Fruit fly (Drosophila melanogaster): ENCODE measurements around the gene CG34448.

DNA sequence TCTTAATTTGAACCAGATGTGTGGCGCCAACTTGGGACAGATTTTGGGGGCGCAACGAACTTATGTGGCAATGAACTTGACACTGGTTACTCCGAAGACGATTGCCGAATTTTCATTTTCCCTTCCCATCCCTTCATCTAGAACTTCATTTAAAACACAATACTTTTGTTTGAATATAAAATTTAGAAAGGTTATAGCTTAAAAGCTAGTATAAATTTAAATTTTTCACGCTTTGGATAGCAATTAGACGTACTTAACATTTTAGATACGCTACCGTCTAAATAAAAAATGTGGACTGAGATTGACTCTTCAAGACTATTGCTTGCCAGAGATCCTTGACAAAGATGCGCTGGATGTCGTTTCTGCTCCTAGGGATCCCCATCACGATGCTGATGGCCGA lies 6.7 kb upstream of the CG34448 start, which contains the start of gene CG44139:
- TF ChIP-seq CTCF (optimal IDR thresholded peaks at IDR 0.05) (no peak), CG8478 (optimal IDR thresholded peaks at IDR 0.05) (no peak)
